Worm (Caenorhabditis elegans): Measurements from ENCODE around the gene W02H5.2.

W02H5.2 gene

DNA sequence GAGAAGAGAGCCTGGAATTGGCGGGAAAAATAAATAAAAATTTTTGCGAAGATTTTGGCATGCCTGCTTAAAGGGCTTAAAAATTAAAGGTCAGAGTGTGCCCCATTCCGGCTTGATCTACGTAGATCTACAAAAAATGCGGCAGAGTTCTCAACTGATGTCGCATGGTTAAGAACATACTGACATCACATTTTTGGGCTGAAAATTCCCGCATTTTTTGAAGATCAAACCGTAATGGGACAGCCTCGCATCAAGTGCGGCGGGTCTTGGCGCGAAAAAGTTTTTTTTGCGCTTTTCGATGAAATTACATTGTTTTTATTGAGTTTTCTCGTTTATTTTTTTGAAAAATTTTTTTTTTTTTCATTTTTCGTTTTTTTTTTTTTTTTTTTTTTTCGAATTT, 51.8 kb downstream of the W02H5.2 start:
- TF ChIP-seq unc-62 (GFP tag; optimal IDR thresholded peaks at IDR 0.05): no peak

DNA sequence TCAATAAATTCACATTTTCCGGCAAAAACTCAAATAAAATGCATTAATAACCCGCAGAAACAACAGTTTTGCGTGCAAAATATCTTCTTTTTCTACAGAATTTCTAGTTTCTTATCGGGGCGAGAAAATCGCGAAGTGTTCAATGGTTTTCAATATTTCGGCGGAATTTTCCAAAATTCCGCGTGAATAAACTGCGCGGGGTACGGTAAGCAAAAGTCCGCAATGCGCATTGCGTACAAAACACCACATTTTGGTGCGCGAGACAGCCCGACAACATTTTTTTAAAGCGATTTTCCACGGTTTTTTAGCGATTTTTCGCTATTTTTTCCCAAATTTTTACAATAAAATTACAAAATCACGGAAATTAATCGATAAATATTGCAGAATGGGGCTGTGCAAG, 55.3 kb downstream of the W02H5.2 start, which contains the start of gene Y45G12B.2:
Y45G12B.2 (plus strand) TSS at position 383 of the 400 bp plus-strand sequence.
- no peak for TF ChIP-seq unc-62 (GFP tag; optimal IDR thresholded peaks at IDR 0.05)

DNA sequence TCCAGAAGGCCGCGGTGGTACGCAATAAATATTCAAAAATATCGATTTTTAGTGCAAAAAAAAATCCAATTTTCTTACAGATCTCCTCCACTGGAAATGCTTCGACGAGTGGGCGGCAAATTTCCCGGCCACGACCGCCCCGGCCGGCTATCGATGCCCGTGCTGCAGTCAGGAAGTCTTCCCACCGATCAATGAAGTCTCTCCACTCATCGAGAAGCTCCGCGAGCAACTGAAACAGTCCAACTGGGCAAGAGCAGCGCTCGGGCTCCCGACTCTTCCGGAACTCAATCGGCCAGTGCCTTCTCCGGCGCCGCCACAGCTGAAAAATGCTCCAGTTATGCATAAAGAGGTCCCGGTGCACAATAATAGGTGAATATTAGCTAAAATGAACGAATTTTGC, 56.8 kb downstream of the W02H5.2 start, which contains the start of gene Y45G12B.3:
Y45G12B.3 (minus strand) TSS at position 320 of the 400 bp plus-strand sequence.
- TF ChIP-seq unc-62 (GFP tag; optimal IDR thresholded peaks at IDR 0.05): no peak
